Worm (Caenorhabditis elegans): Measurements from ENCODE around the gene pals-25.

ce11 chrIII:171617-172016 is 37.3 kb downstream of the pals-25 start, which contains the start of the genes F40G9.9 and F40G9.12:
- TF ChIP-seq ref-1 (GFP tag; conservative IDR thresholded peaks at IDR 0.05) (no peak), tab-1 (GFP tag; IDR thresholded peaks at IDR 0.05) (no peak), ztf-29 (GFP tag; IDR thresholded peaks at IDR 0.05) (no peak), T22C8.4 (GFP tag; IDR thresholded peaks at IDR 0.05) (no peak), ztf-23 (GFP tag; IDR thresholded peaks at IDR 0.05) (no peak)

Data from whole organism, midembryonic.